Fruit fly (Drosophila melanogaster) whole organism, embryonic: ENCODE results near the gene Nup37.
A peak's percentile ranks its signal among the peaks of the same experiment; 100 is the strongest.

Experiments used
- ATbp ChIP-seq: fragments of 200-800 bp; sonication (Bioruptor generic); optimal IDR thresholded peaks from 2 replicates; lab custom pipeline; 2017; ENCODE audit warnings: missing biosample characterization, mild to moderate bottlenecking, missing genetic modification characterization, missing genetic modification reagents
- Asciz ChIP-seq: fragments of 200-800 bp; sonication (Bioruptor generic); optimal IDR thresholded peaks from 2 replicates; lab custom pipeline; 2017; ENCODE audit warnings: missing biosample characterization, mild to moderate bottlenecking, missing genetic modification characterization, missing genetic modification reagents
- Atf3 ChIP-seq: fragments of 200-800 bp; sonication (Bioruptor generic); optimal IDR thresholded peaks from 3 replicates; lab custom pipeline; 2016; ENCODE audit warnings: missing biosample characterization, missing genetic modification characterization
- B-H2 ChIP-seq: fragments of 200-800 bp; sonication (Bioruptor generic); optimal IDR thresholded peaks from 2 replicates; lab custom pipeline; 2018; ENCODE audit warnings: missing biosample characterization, mild to moderate bottlenecking, missing genetic modification characterization
- CG10209 ChIP-seq: fragments of 200-800 bp; sonication (Bioruptor generic); optimal IDR thresholded peaks from 3 replicates; lab custom pipeline; 2017; ENCODE audit warnings: missing biosample characterization, mild to moderate bottlenecking, missing genetic modification characterization, missing genetic modification reagents
- CG10321 ChIP-seq: fragments of 200-800 bp; sonication (Bioruptor generic); IDR thresholded peaks from 2 replicates; pipeline ENCODE4 v1.3.6; 2022; ENCODE audit warnings: missing biosample characterization, missing genetic modification characterization
- CG10654 ChIP-seq: fragments of 200-800 bp; sonication (Bioruptor generic); optimal IDR thresholded peaks from 2 replicates; lab custom pipeline; 2016; ENCODE audit warnings: missing biosample characterization, missing genetic modification characterization
- CG12104 ChIP-seq: fragments of 200-800 bp; sonication (Bioruptor generic); optimal IDR thresholded peaks from 3 replicates; lab custom pipeline; 2016; ENCODE audit warnings: missing biosample characterization, missing genetic modification characterization
- CG12236 ChIP-seq: fragments of 200-800 bp; sonication (Bioruptor generic); optimal IDR thresholded peaks from 2 replicates; lab custom pipeline; 2016; ENCODE audit warnings: missing biosample characterization, missing genetic modification characterization
- CG14050 ChIP-seq: fragments of 200-800 bp; sonication (Bioruptor generic); IDR thresholded peaks from 3 replicates; pipeline ENCODE4 v1.3.6; 2022; ENCODE audit warnings: missing biosample characterization, missing genetic modification characterization
- CG1602 ChIP-seq: fragments of 200-800 bp; sonication (Bioruptor generic); optimal IDR thresholded peaks from 3 replicates; lab custom pipeline; 2016; ENCODE audit warnings: missing biosample characterization, missing genetic modification characterization
- CG1647 ChIP-seq: fragments of 200-800 bp; sonication (Bioruptor generic); optimal IDR thresholded peaks from 3 replicates; lab custom pipeline; 2016; ENCODE audit warnings: missing biosample characterization, missing genetic modification characterization
- CG16779 ChIP-seq: fragments of 200-800 bp; sonication (Bioruptor generic); IDR thresholded peaks from 2 replicates; pipeline ENCODE4 v1.3.6; 2022; ENCODE audit warnings: missing biosample characterization, missing genetic modification characterization
- CG1832 ChIP-seq: fragments of 200-800 bp; sonication (Bioruptor generic); optimal IDR thresholded peaks from 2 replicates; lab custom pipeline; 2017; ENCODE audit warnings: missing biosample characterization, mild to moderate bottlenecking, missing genetic modification characterization, inconsistent platforms
- CG18599 ChIP-seq: fragments of 200-800 bp; sonication (Bioruptor generic); optimal IDR thresholded peaks from 3 replicates; lab custom pipeline; 2017; ENCODE audit warnings: missing biosample characterization, missing genetic modification characterization, mild to moderate bottlenecking, moderate library complexity, missing genetic modification reagents
- CG3065 ChIP-seq: fragments of 200-800 bp; sonication (Bioruptor generic); optimal IDR thresholded peaks from 2 replicates; lab custom pipeline; 2016; ENCODE audit warnings: missing biosample characterization, missing genetic modification characterization
- CG31224 ChIP-seq: fragments of 200-800 bp; sonication (Bioruptor generic); IDR thresholded peaks from 2 replicates; pipeline ENCODE4 v1.3.6; 2022; ENCODE audit warnings: missing biosample characterization, missing genetic modification characterization
- CG31388 ChIP-seq: fragments of 200-800 bp; sonication (Bioruptor generic); optimal IDR thresholded peaks from 2 replicates; lab custom pipeline; 2016; ENCODE audit warnings: missing biosample characterization, missing genetic modification characterization
- CG4617 ChIP-seq: fragments of 200-800 bp; sonication (Bioruptor generic); optimal IDR thresholded peaks from 3 replicates; lab custom pipeline; 2016; ENCODE audit warnings: missing biosample characterization, missing genetic modification characterization, borderline replicate concordance
- CG5953 ChIP-seq: fragments of 200-800 bp; sonication (Bioruptor generic); IDR thresholded peaks from 2 replicates; pipeline ENCODE4 v1.3.6; 2022; ENCODE audit warnings: missing biosample characterization, missing genetic modification characterization
- CG6765 ChIP-seq: fragments of 200-800 bp; sonication (Bioruptor generic); optimal IDR thresholded peaks from 3 replicates; lab custom pipeline; 2017; ENCODE audit warnings: missing biosample characterization, mild to moderate bottlenecking, missing genetic modification characterization
- CG6791 ChIP-seq: fragments of 200-800 bp; sonication (Bioruptor generic); IDR thresholded peaks from 3 replicates; pipeline ENCODE4 v1.3.6; 2022; ENCODE audit warnings: missing biosample characterization, missing genetic modification characterization; ENCODE audit not compliant: partially characterized antibody
- CG8359 ChIP-seq: fragments of 200-800 bp; sonication (Bioruptor generic); optimal IDR thresholded peaks from 2 replicates; lab custom pipeline; 2017; ENCODE audit warnings: missing biosample characterization, mild to moderate bottlenecking, missing genetic modification characterization, borderline replicate concordance
- CG9727 ChIP-seq: fragments of 200-800 bp; sonication (Bioruptor generic); optimal IDR thresholded peaks from 3 replicates; lab custom pipeline; 2017; ENCODE audit warnings: missing biosample characterization, mild to moderate bottlenecking, missing genetic modification characterization
- D19A ChIP-seq: fragments of 200-800 bp; optimal IDR thresholded peaks from 3 replicates; lab custom pipeline; 2019; ENCODE audit warnings: missing biosample characterization, mild to moderate bottlenecking, missing genetic modification characterization, moderate library complexity
- Dek ChIP-seq: fragments of 200-800 bp; sonication (Bioruptor generic); optimal IDR thresholded peaks from 3 replicates; lab custom pipeline; 2019; ENCODE audit warnings: missing biosample characterization, mild to moderate bottlenecking, missing genetic modification characterization, moderate library complexity
- Dp ChIP-seq: fragments of 200-800 bp; sonication (Bioruptor generic); optimal IDR thresholded peaks from 2 replicates; lab custom pipeline; 2018; ENCODE audit warnings: missing biosample characterization, mild to moderate bottlenecking, missing genetic modification characterization, moderate library complexity
- H15 ChIP-seq: fragments of 200-800 bp; sonication (Bioruptor generic); IDR thresholded peaks from 3 replicates; pipeline ENCODE4 v1.3.6; 2022; ENCODE audit warnings: missing biosample characterization, missing genetic modification characterization
- Meics ChIP-seq: fragments of 200-800 bp; sonication (Bioruptor generic); optimal IDR thresholded peaks from 2 replicates; lab custom pipeline; 2017; ENCODE audit warnings: missing biosample characterization, mild to moderate bottlenecking, missing genetic modification characterization
- Neu2 ChIP-seq: fragments of 200-800 bp; sonication (Bioruptor generic); optimal IDR thresholded peaks from 3 replicates; lab custom pipeline; 2016; ENCODE audit warnings: missing biosample characterization, missing genetic modification characterization, borderline replicate concordance
- Opbp ChIP-seq: fragments of 200-800 bp; sonication (Bioruptor generic); IDR thresholded peaks from 3 replicates; pipeline ENCODE4 v1.3.6; 2022; ENCODE audit warnings: missing biosample characterization, missing genetic modification characterization; ENCODE audit not compliant: partially characterized antibody
- bab2 ChIP-seq: fragments of 200-800 bp; sonication (Bioruptor generic); optimal IDR thresholded peaks from 2 replicates; lab custom pipeline; 2016; ENCODE audit warnings: missing biosample characterization, missing genetic modification characterization
- bowl ChIP-seq: fragments of 200-800 bp; sonication (Bioruptor generic); IDR thresholded peaks from 2 replicates; pipeline ENCODE4 v1.3.6; 2022; ENCODE audit warnings: missing biosample characterization, missing genetic modification characterization
- dm ChIP-seq: fragments of 200-800 bp; sonication (Bioruptor generic); optimal IDR thresholded peaks from 3 replicates; lab custom pipeline; 2016; ENCODE audit warnings: missing biosample characterization, missing genetic modification characterization
- hkb ChIP-seq, 2 experiments: fragments of 200-800 bp in 1 of 2; fragments of >200 bp in 1 of 2; sonication (Bioruptor generic) in 1 of 2; IDR thresholded peaks in 1 of 2; optimal IDR thresholded peaks in 1 of 2; 2 replicates each; pipeline versions ENCODE4 v1.3.6 to Lab custom; 2017 to 2022; ENCODE audit warnings: missing biosample characterization in 1 of 2, missing genetic modification characterization in 1 of 2
- klu ChIP-seq: fragments of 200-800 bp; sonication (Bioruptor generic); IDR thresholded peaks from 2 replicates; pipeline ENCODE4 v1.3.6; 2022; ENCODE audit warnings: missing biosample characterization, missing genetic modification characterization
- mirr ChIP-seq: fragments of 200-800 bp; sonication (Bioruptor generic); optimal IDR thresholded peaks from 3 replicates; lab custom pipeline; 2018; ENCODE audit warnings: missing biosample characterization, mild to moderate bottlenecking, missing genetic modification characterization
- nerfin-1 ChIP-seq: fragments of 200-800 bp; sonication (Bioruptor generic); optimal IDR thresholded peaks from 3 replicates; lab custom pipeline; 2019; ENCODE audit warnings: missing biosample characterization, mild to moderate bottlenecking, missing genetic modification characterization, moderate library complexity
- nerfin-2 ChIP-seq: fragments of 200-800 bp; sonication (Bioruptor generic); IDR thresholded peaks from 2 replicates; pipeline ENCODE4 v1.3.6; 2022; ENCODE audit warnings: missing biosample characterization, missing genetic modification characterization; ENCODE audit not compliant: partially characterized antibody
- nmo ChIP-seq: fragments of 200-800 bp; sonication (Bioruptor generic); optimal IDR thresholded peaks from 2 replicates; lab custom pipeline; 2018; ENCODE audit warnings: missing biosample characterization, mild to moderate bottlenecking, missing genetic modification characterization, moderate library complexity
- odd ChIP-seq: fragments of 200-800 bp; sonication (Bioruptor generic); optimal IDR thresholded peaks from 2 replicates; lab custom pipeline; 2017; ENCODE audit warnings: missing biosample characterization, mild to moderate bottlenecking, missing genetic modification characterization
- phol ChIP-seq: fragments of 200-800 bp; sonication (Bioruptor generic); optimal IDR thresholded peaks from 3 replicates; lab custom pipeline; 2018; ENCODE audit warnings: missing biosample characterization, mild to moderate bottlenecking, missing genetic modification characterization, moderate library complexity
- ranshi ChIP-seq: fragments of 200-800 bp; sonication (Bioruptor generic); IDR thresholded peaks from 2 replicates; pipeline ENCODE4 v1.3.6; 2022; ENCODE audit warnings: missing biosample characterization, missing genetic modification characterization
- schlank ChIP-seq: fragments of 200-800 bp; sonication (Bioruptor generic); optimal IDR thresholded peaks from 2 replicates; lab custom pipeline; 2018; ENCODE audit warnings: missing biosample characterization, mild to moderate bottlenecking, missing genetic modification characterization
- slp2 ChIP-seq: fragments of 200-800 bp; sonication (Bioruptor generic); optimal IDR thresholded peaks from 2 replicates; lab custom pipeline; 2016; ENCODE audit warnings: missing biosample characterization, missing genetic modification characterization
- so ChIP-seq: fragments of 200-800 bp; sonication (Bioruptor generic); IDR thresholded peaks from 3 replicates; pipeline ENCODE4 v1.3.6; 2022; ENCODE audit warnings: missing biosample characterization, missing genetic modification characterization
- stwl ChIP-seq: fragments of 200-800 bp; sonication (Bioruptor generic); optimal IDR thresholded peaks from 3 replicates; lab custom pipeline; 2018; ENCODE audit warnings: missing biosample characterization, mild to moderate bottlenecking, missing genetic modification characterization, moderate library complexity
- toy ChIP-seq: fragments of 200-800 bp; sonication (Bioruptor generic); IDR thresholded peaks from 2 replicates; pipeline ENCODE4 v1.3.6; 2022; ENCODE audit warnings: missing biosample characterization, missing genetic modification characterization

The Nup37 gene

dm6 chr3R:25249145-25250141 is 2.0 kb downstream of the Nup37 start, which contains the start of gene Nup358 (continued):
- TF ChIP-seq odd (no peak), CG5953 (GFP tag; lab: Robert Waterston, UW) (no peak), slp2 (no peak), phol (tag; lab: Kevin White, UChicago) (peak; percentile 73), hkb (optimal IDR thresholded peaks at IDR 0.05; lab: Kevin White, UChicago) (no peak), hkb (GFP tag; IDR thresholded peaks at IDR 0.05; lab: Robert Waterston, UW) (no peak), Atf3 (GFP tag; lab: Kevin White, UChicago) (no peak), toy (GFP tag; lab: Robert Waterston, UW) (no peak), nerfin-1 (peak; percentile 98), nmo (GFP tag; lab: Kevin White, UChicago) (peak; percentile 55), CG4617 (no peak), CG8359 (no peak), CG6791 (GFP tag; lab: Robert Waterston, UW) (peak; percentile 99), CG9727 (no peak), ranshi (GFP tag; lab: Robert Waterston, UW) (no peak), Opbp (peak; percentile 99), mirr (no peak), CG14050 (GFP tag; lab: Robert Waterston, UW) (no peak), H15 (GFP tag; lab: Robert Waterston, UW) (no peak), nerfin-2 (GFP tag; lab: Robert Waterston, UW) (peak; percentile 97), CG16779 (no peak), bowl (GFP tag; lab: Robert Waterston, UW) (no peak), ATbp (no peak), CG6765 (GFP tag; lab: Kevin White, UChicago) (no peak), Neu2 (GFP tag; lab: Kevin White, UChicago) (no peak), CG12104 (GFP tag; lab: Kevin White, UChicago) (no peak), schlank (tag; lab: Kevin White, UChicago) (no peak), B-H2 (GFP tag; lab: Kevin White, UChicago) (peak; percentile 55), Dp (peak; percentile 51), klu (no peak), CG1832 (no peak), CG10321 (GFP tag; lab: Robert Waterston, UW) (no peak), Meics (no peak), so (GFP tag; lab: Robert Waterston, UW) (no peak), CG3065 (no peak), bab2 (GFP tag; lab: Kevin White, UChicago) (no peak), CG12236 (GFP tag; lab: Kevin White, UChicago) (no peak), CG31388 (no peak), dm (GFP tag; lab: Kevin White, UChicago) (peak; percentile 21), stwl (tag; lab: Kevin White, UChicago) (peak; percentile 62), CG1602 (GFP tag; lab: Kevin White, UChicago) (no peak), CG18599 (GFP tag; lab: Kevin White, UChicago) (no peak), CG1647 (no peak), CG10654 (GFP tag; lab: Kevin White, UChicago) (no peak), D19A (no peak), CG31224 (GFP tag; lab: Robert Waterston, UW) (no peak), CG10209 (no peak), Dek (no peak), Asciz (GFP tag; lab: Kevin White, UChicago) (no peak)
